Worm (Caenorhabditis elegans): ENCODE data around the gene fndc-1.

fndc-1 gene

DNA sequence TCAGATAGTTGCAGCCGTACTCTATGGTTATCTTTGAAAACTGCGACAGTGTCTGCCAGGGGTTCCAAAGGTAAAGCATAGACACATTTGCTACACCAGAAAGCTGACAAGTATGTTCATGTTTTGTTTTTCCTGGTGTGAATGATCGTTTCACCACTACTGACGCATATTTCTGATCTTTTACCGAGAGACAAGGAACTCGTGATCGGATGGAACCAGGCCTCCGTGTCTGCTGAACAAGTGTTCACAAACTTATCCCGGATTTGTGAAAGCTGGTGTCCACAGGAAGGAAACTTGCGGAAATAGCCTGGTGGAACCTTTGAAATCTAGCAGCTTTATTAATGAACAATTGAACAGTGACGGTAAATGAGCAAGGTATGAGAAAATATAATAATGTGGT is 22.6 kb upstream of the fndc-1 start (continued):
- TF ChIP-seq bed-1 (GFP tag; IDR thresholded peaks at IDR 0.05) (no peak), tlf-1 (GFP tag; optimal IDR thresholded peaks at IDR 0.05) (no peak), dpff-1 (tag; optimal IDR thresholded peaks at IDR 0.05) (no peak), unc-62 (GFP tag; optimal IDR thresholded peaks at IDR 0.05) (no peak), F33H1.4 (GFP tag; IDR thresholded peaks at IDR 0.05) (0 out of 2 replicates have a peak, but pooled peaks have one; percentile 18), lin-26 (GFP tag; IDR thresholded peaks at IDR 0.05) (peak; percentile 71; the same call in 1 of the 2 replicates), Y95B8A.8 (GFP tag; IDR thresholded peaks at IDR 0.05) (no peak), K12H6.12 (tag; optimal IDR thresholded peaks at IDR 0.05) (no peak), snpc-1.3 (tag; optimal IDR thresholded peaks at IDR 0.05; ENCODE audit: insufficient read depth) (no peak), nfya-1 (tag; optimal IDR thresholded peaks at IDR 0.05; ENCODE audit: borderline replicate concordance, insufficient read depth) (no peak), Y56A3A.18 (GFP tag; IDR thresholded peaks at IDR 0.05) (0 out of 2 replicates have a peak, but pooled peaks have one; percentile 31), rcor-1 (GFP tag; IDR thresholded peaks at IDR 0.05) (peak; percentile 39; the same call in 1 of the 2 replicates), F52B5.7 (tag; optimal IDR thresholded peaks at IDR 0.05) (peak; percentile 75), lin-40 (tag; optimal IDR thresholded peaks at IDR 0.05) (no peak), zim-3 (tag; optimal IDR thresholded peaks at IDR 0.05) (no peak), unc-130 (GFP tag; optimal IDR thresholded peaks at IDR 0.05) (no peak), B0336.3 (GFP tag; IDR thresholded peaks at IDR 0.05) (peak; percentile 83), ceh-91 (GFP tag; IDR thresholded peaks at IDR 0.05) (no peak), tbp1 (GFP tag; optimal IDR thresholded peaks at IDR 0.05) (peak; percentile 2), madf-8 (GFP tag; conservative IDR thresholded peaks at IDR 0.05) (0 out of 2 replicates have a peak, but pooled peaks have one; percentile 13), fkh-3 (tag; optimal IDR thresholded peaks at IDR 0.05) (no peak), ceh-58 (GFP tag; IDR thresholded peaks at IDR 0.05) (no peak), B0035.1 (tag; optimal IDR thresholded peaks at IDR 0.05) (no peak), attf-6 (GFP tag; IDR thresholded peaks at IDR 0.05) (no peak), snpc-1.1 (tag; optimal IDR thresholded peaks at IDR 0.05; ENCODE audit: insufficient read depth) (peak; percentile 21), sea-2 (GFP tag; IDR thresholded peaks at IDR 0.05) (no peak), xnd-1 (tag; optimal IDR thresholded peaks at IDR 0.05) (peak; percentile 15), lin-54 (GFP tag; optimal IDR thresholded peaks at IDR 0.05) (peak; percentile 36), snpc-3.4 (tag; optimal IDR thresholded peaks at IDR 0.05) (no peak)

DNA sequence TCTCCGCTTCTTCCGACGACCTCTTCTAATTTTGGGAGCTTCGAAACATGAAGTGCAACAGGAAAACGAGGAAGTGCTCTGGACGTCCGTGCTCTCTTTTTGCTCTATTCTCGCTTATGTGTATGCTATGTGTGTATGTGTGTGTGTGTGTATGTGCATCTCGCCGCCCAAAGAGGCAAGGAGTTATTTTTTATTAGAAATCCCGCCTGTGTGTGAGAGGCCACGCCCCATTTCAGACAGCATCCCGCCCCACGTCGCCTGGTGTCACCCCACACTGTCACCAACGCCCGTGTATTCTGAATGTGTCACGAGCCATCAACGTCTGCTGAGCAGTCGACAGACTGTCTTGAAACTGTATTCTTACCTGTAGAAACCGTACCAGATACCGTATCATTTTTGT is 18.4 kb upstream of the fndc-1 start, which contains the start of gene T05B9.2:
TSS of gene T05B9.2 (plus strand) at position 301 of the 400 bp plus-strand sequence.
- TF ChIP-seq T26A5.8 (tag; optimal IDR thresholded peaks at IDR 0.05): no peak
- TF ChIP-seq let-526 (GFP tag; IDR thresholded peaks at IDR 0.05): no peak
- TF ChIP-seq somi-1 (GFP tag; optimal IDR thresholded peaks at IDR 0.05): no peak
- no peak for TF ChIP-seq Y56A3A.18 (GFP tag; IDR thresholded peaks at IDR 0.05)
- TF ChIP-seq egl-44 (GFP tag; IDR thresholded peaks at IDR 0.05): no peak
- no peak for TF ChIP-seq ceh-40 (GFP tag; IDR thresholded peaks at IDR 0.05)
- no peak for TF ChIP-seq F57A8.1 (GFP tag; optimal IDR thresholded peaks at IDR 0.05)
- TF ChIP-seq zfh-2 (GFP tag; conservative IDR thresholded peaks at IDR 0.05): 0 out of 2 replicates have a peak, but pooled peaks have one; percentile 17

DNA sequence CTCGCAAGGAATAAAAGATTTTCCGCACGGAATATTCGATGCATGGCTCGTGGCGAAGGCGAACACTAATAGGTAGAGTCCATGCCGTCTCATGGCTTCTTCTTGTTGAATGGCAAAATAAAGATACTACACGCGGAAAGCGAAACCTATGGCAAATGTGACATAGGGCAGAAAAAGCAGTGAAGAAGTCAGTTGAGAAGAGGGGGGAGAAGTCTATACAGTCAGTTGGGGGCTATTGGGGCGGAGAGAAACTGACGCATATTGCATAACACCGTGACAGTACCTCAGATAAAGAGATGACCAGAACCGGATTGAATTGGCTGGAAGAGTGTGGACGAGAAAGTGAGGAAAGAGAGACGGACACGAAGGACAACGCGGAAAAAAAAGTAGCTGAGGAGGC is 10.3 kb upstream of the fndc-1 start, which contains the start of gene T06D8.10:
TSS of gene T06D8.10 (minus strand) at position 101 of the 400 bp plus-strand sequence.
- no peak for TF ChIP-seq ama-1 (optimal IDR thresholded peaks at IDR 0.05)
- no peak for TF ChIP-seq ama-1 (GFP tag; optimal IDR thresholded peaks at IDR 0.05)
- TF ChIP-seq unc-130 (GFP tag; optimal IDR thresholded peaks at IDR 0.05): no peak
- TF ChIP-seq zim-3 (tag; optimal IDR thresholded peaks at IDR 0.05): no peak
- no peak for TF ChIP-seq nhr-27 (tag; optimal IDR thresholded peaks at IDR 0.05)
- TF ChIP-seq ztf-22 (GFP tag; optimal IDR thresholded peaks at IDR 0.05): no peak
- TF ChIP-seq D2030.7 (GFP tag; IDR thresholded peaks at IDR 0.05): no peak
- no peak for TF ChIP-seq ztf-25 (GFP tag; IDR thresholded peaks at IDR 0.05)
- TF ChIP-seq xnd-1 (tag; optimal IDR thresholded peaks at IDR 0.05): no peak
- TF ChIP-seq pbrm-1 (GFP tag; IDR thresholded peaks at IDR 0.05): no peak
